Worm (Caenorhabditis elegans) whole organism, late embryonic: Measurements from ENCODE around the gene C07A9.13.

ENCODE experiments used
- C08G9.2 ChIP-seq: sonication (generic microtip); optimal IDR thresholded peaks from 2 replicates; lab custom pipeline; 2016; ENCODE audit warnings: mild to moderate bottlenecking, missing genetic modification characterization, moderate library complexity, missing compliant biosample characterization
- C38D4.7 ChIP-seq: fragments of 200-800 bp; sonication (Bioruptor generic); optimal IDR thresholded peaks from 2 replicates; lab custom pipeline; 2018; ENCODE audit warnings: mild to moderate bottlenecking, missing genetic modification characterization, moderate library complexity, missing compliant biosample characterization
- F13H6.1 ChIP-seq: sonication (generic microtip); optimal IDR thresholded peaks from 2 replicates; lab custom pipeline; 2016; ENCODE audit warnings: missing genetic modification characterization, missing compliant biosample characterization
- K09A11.1 ChIP-seq: sonication (generic microtip); optimal IDR thresholded peaks from 2 replicates; lab custom pipeline; 2017; ENCODE audit warnings: antibody characterized with exemption, mild to moderate bottlenecking, missing genetic modification characterization, missing compliant biosample characterization; ENCODE audit not compliant: insufficient read depth
- T23F11.4 ChIP-seq: fragments of 200-800 bp; sonication (Bioruptor generic); optimal IDR thresholded peaks from 2 replicates; lab custom pipeline; 2018; ENCODE audit warnings: mild to moderate bottlenecking, missing genetic modification characterization, missing compliant biosample characterization
- ahr-1 ChIP-seq: sonication (generic microtip); optimal IDR thresholded peaks from 2 replicates; lab custom pipeline; 2016; ENCODE audit warnings: missing genetic modification characterization, missing compliant biosample characterization
- ama-1 ChIP-seq: fragments of 150-350 bp; optimal IDR thresholded peaks from 2 replicates; lab custom pipeline; 2014
- ceh-14 ChIP-seq: sonication (generic microtip); optimal IDR thresholded peaks from 2 replicates; lab custom pipeline; 2016; ENCODE audit warnings: missing genotype, missing genetic modification characterization, missing compliant biosample characterization
- ceh-18 ChIP-seq: sonication (generic microtip); optimal IDR thresholded peaks from 2 replicates; lab custom pipeline; 2016; ENCODE audit warnings: missing genetic modification characterization, missing compliant biosample characterization
- ceh-19 ChIP-seq: fragments of 200-800 bp; sonication (Bioruptor generic); optimal IDR thresholded peaks from 2 replicates; lab custom pipeline; 2018; ENCODE audit warnings: mild to moderate bottlenecking, missing genetic modification characterization, missing compliant biosample characterization
- ceh-2 ChIP-seq: sonication (generic microtip); optimal IDR thresholded peaks from 2 replicates; lab custom pipeline; 2016; ENCODE audit warnings: missing genotype, missing genetic modification characterization, missing compliant biosample characterization
- ceh-30 ChIP-seq: fragments of 150-350 bp; optimal IDR thresholded peaks from 2 replicates; lab custom pipeline; 2014; ENCODE audit warnings: missing biosample characterization, missing genetic modification characterization
- ceh-31 ChIP-seq: sonication (generic microtip); optimal IDR thresholded peaks from 2 replicates; lab custom pipeline; 2016; ENCODE audit warnings: missing genetic modification characterization, missing compliant biosample characterization
- ceh-34 ChIP-seq: sonication (generic microtip); optimal IDR thresholded peaks from 2 replicates; lab custom pipeline; 2016; ENCODE audit warnings: mild to moderate bottlenecking, missing genetic modification characterization, missing compliant biosample characterization
- ceh-45 ChIP-seq: fragments of 200-800 bp; sonication (Bioruptor generic); IDR thresholded peaks from 2 replicates; pipeline ENCODE4 v1.3.6; 2022; ENCODE audit warnings: missing genetic modification reagents, missing genetic modification characterization, missing compliant biosample characterization
- ceh-6 ChIP-seq: fragments of 200-800 bp; sonication (Bioruptor generic); optimal IDR thresholded peaks from 2 replicates; lab custom pipeline; 2018; ENCODE audit warnings: mild to moderate bottlenecking, missing genetic modification characterization, missing compliant biosample characterization
- ceh-9 ChIP-seq: sonication (generic microtip); optimal IDR thresholded peaks from 2 replicates; lab custom pipeline; 2016; ENCODE audit warnings: mild to moderate bottlenecking, missing genetic modification characterization, inconsistent platforms, missing compliant biosample characterization
- dve-1 ChIP-seq: sonication (generic microtip); optimal IDR thresholded peaks from 2 replicates; lab custom pipeline; 2017; ENCODE audit warnings: antibody characterized with exemption, mild to moderate bottlenecking, missing genetic modification characterization, missing compliant biosample characterization
- elt-2 ChIP-seq: sonication (generic microtip); optimal IDR thresholded peaks from 2 replicates; lab custom pipeline; 2016; ENCODE audit warnings: missing genetic modification reagents, missing genetic modification characterization, missing compliant biosample characterization
- elt-4 ChIP-seq: sonication (generic microtip); optimal IDR thresholded peaks from 2 replicates; lab custom pipeline; 2016; ENCODE audit warnings: missing genetic modification characterization, missing compliant biosample characterization
- ets-4 ChIP-seq: sonication (generic microtip); optimal IDR thresholded peaks from 2 replicates; lab custom pipeline; 2016; ENCODE audit warnings: missing genetic modification characterization, missing compliant biosample characterization
- eyg-1 ChIP-seq: sonication (generic microtip); optimal IDR thresholded peaks from 2 replicates; lab custom pipeline; 2016; ENCODE audit warnings: missing genotype, missing genetic modification characterization, missing compliant biosample characterization
- fax-1 ChIP-seq: sonication (generic microtip); optimal IDR thresholded peaks from 2 replicates; lab custom pipeline; 2016; ENCODE audit warnings: missing genotype, missing genetic modification characterization, missing compliant biosample characterization
- fkh-6 ChIP-seq: sonication (generic microtip); optimal IDR thresholded peaks from 2 replicates; lab custom pipeline; 2016; ENCODE audit warnings: missing genetic modification characterization, missing compliant biosample characterization
- gmeb-2 ChIP-seq: sonication (generic microtip); optimal IDR thresholded peaks from 2 replicates; lab custom pipeline; 2016; ENCODE audit warnings: missing genetic modification characterization, inconsistent platforms, missing compliant biosample characterization
- hlh-13 ChIP-seq: fragments of 200-800 bp; sonication (Bioruptor generic); optimal IDR thresholded peaks from 2 replicates; lab custom pipeline; 2018; ENCODE audit warnings: mild to moderate bottlenecking, missing genetic modification characterization, missing compliant biosample characterization
- hlh-15 ChIP-seq: sonication (generic microtip); optimal IDR thresholded peaks from 2 replicates; lab custom pipeline; 2016; ENCODE audit warnings: missing genetic modification characterization, missing compliant biosample characterization
- hlh-30 ChIP-seq: sonication (generic microtip); optimal IDR thresholded peaks from 2 replicates; lab custom pipeline; 2017; ENCODE audit warnings: antibody characterized with exemption, missing genetic modification characterization, missing compliant biosample characterization; ENCODE audit not compliant: insufficient read depth
- hlh-8 ChIP-seq: sonication (generic microtip); optimal IDR thresholded peaks from 2 replicates; lab custom pipeline; 2016; ENCODE audit warnings: missing genotype, missing genetic modification characterization, missing compliant biosample characterization
- lim-6 ChIP-seq: sonication (generic microtip); optimal IDR thresholded peaks from 2 replicates; lab custom pipeline; 2016; ENCODE audit warnings: missing genetic modification characterization, missing compliant biosample characterization
- lin-11 ChIP-seq: fragments of 200-800 bp; sonication (Bioruptor generic); optimal IDR thresholded peaks from 2 replicates; lab custom pipeline; 2018; ENCODE audit warnings: mild to moderate bottlenecking, missing genetic modification characterization, missing compliant biosample characterization
- madf-2 ChIP-seq: sonication (generic microtip); optimal IDR thresholded peaks from 2 replicates; lab custom pipeline; 2017; ENCODE audit warnings: missing genetic modification characterization, missing compliant biosample characterization
- nfya-1 ChIP-seq: sonication (generic microtip); optimal IDR thresholded peaks from 2 replicates; lab custom pipeline; 2017; ENCODE audit warnings: missing genetic modification characterization, mild to moderate bottlenecking, missing compliant biosample characterization, antibody characterized with exemption, moderate library complexity
- nhr-232 ChIP-seq: sonication (generic microtip); optimal IDR thresholded peaks from 2 replicates; lab custom pipeline; 2016; ENCODE audit warnings: missing genetic modification characterization, missing compliant biosample characterization
- npax-4 ChIP-seq: sonication (generic microtip); optimal IDR thresholded peaks from 2 replicates; lab custom pipeline; 2016; ENCODE audit warnings: missing genetic modification characterization, missing compliant biosample characterization
- odd-2 ChIP-seq: sonication (generic microtip); optimal IDR thresholded peaks from 2 replicates; lab custom pipeline; 2017; ENCODE audit warnings: antibody characterized with exemption, mild to moderate bottlenecking, missing genetic modification characterization, missing compliant biosample characterization
- pag-3 ChIP-seq: sonication (generic microtip); optimal IDR thresholded peaks from 2 replicates; lab custom pipeline; 2016; ENCODE audit warnings: missing compliant biosample characterization, missing genetic modification characterization, borderline replicate concordance
- pax-1 ChIP-seq: fragments of 150-350 bp; optimal IDR thresholded peaks from 2 replicates; lab custom pipeline; 2014; ENCODE audit warnings: missing biosample characterization, missing genetic modification characterization
- pqm-1 ChIP-seq: sonication (generic microtip); optimal IDR thresholded peaks from 2 replicates; lab custom pipeline; 2016; ENCODE audit warnings: missing genetic modification characterization, missing compliant biosample characterization
- pros-1 ChIP-seq: fragments of 150-350 bp; optimal IDR thresholded peaks from 2 replicates; lab custom pipeline; 2014; ENCODE audit warnings: missing biosample characterization, missing genetic modification reagents, missing genetic modification characterization
- ref-2 ChIP-seq: sonication (generic microtip); optimal IDR thresholded peaks from 2 replicates; lab custom pipeline; 2016; ENCODE audit warnings: missing genetic modification characterization, missing compliant biosample characterization
- sdc-2 ChIP-seq: sonication (generic microtip); optimal IDR thresholded peaks from 2 replicates; lab custom pipeline; 2016; ENCODE audit warnings: missing genotype, missing genetic modification characterization, missing compliant biosample characterization
- syd-9 ChIP-seq: sonication (generic microtip); optimal IDR thresholded peaks from 2 replicates; lab custom pipeline; 2016; ENCODE audit warnings: mild to moderate bottlenecking, missing genetic modification characterization, moderate library complexity, missing compliant biosample characterization
- tbx-7 ChIP-seq: sonication (generic microtip); optimal IDR thresholded peaks from 2 replicates; lab custom pipeline; 2016; ENCODE audit warnings: missing genotype, missing genetic modification characterization, missing compliant biosample characterization
- unc-3 ChIP-seq, 2 experiments: fragments of 200-800 bp in 1 of 2; sonication (Bioruptor generic) in 1 of 2; sonication (generic microtip) in 1 of 2; conservative IDR thresholded peaks in 1 of 2; optimal IDR thresholded peaks in 1 of 2; 2 replicates each; pipeline versions ENCODE4 v1.3.6 to Lab custom; 2016 to 2022; ENCODE audit warnings: missing compliant biosample characterization in 2 of 2, missing genetic modification characterization in 2 of 2, missing genetic modification reagents in 1 of 2
- unc-42 ChIP-seq: sonication (generic microtip); optimal IDR thresholded peaks from 2 replicates; lab custom pipeline; 2016; ENCODE audit warnings: missing genotype, missing genetic modification characterization, missing compliant biosample characterization
- unc-55 ChIP-seq: sonication (generic microtip); optimal IDR thresholded peaks from 2 replicates; lab custom pipeline; 2017; ENCODE audit warnings: missing biosample characterization, missing genetic modification reagents, missing genetic modification characterization
- zip-5 ChIP-seq: sonication (generic microtip); optimal IDR thresholded peaks from 2 replicates; lab custom pipeline; 2016; ENCODE audit warnings: missing genetic modification characterization, missing compliant biosample characterization

Gene C07A9.13

DNA sequence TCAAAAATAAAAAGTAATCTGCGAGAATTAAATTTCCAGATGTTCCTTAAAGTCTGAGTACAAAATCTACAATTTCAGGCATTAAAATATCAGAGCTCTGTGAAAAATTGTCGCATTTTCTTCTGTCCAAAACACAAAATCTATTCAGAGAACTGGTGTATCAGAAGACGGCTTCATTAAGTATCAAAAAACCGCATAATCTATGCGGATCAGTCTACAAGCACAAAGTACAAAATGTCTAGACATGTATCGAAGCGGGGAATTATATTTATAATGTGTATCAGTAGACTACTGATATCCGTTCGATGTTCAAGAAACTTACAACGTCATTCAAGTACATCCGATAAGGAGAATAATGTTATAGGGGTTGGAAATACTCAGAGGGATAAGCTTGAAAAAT lies 11.6 kb downstream of the C07A9.13 start:
- no peak for TF ChIP-seq unc-55
- TF ChIP-seq lin-11 (tag; lab: Kevin White, UChicago): no peak
- no peak for TF ChIP-seq ahr-1 (tag; lab: Kevin White, UChicago)
- TF ChIP-seq syd-9 (tag; lab: Kevin White, UChicago): no peak
- no peak for TF ChIP-seq eyg-1
- TF ChIP-seq hlh-15 (tag; lab: Kevin White, UChicago): no peak
- TF ChIP-seq ceh-30 (tag; lab: Kevin White, UChicago): no peak
- no peak for TF ChIP-seq ets-4 (tag; lab: Kevin White, UChicago)
- no peak for TF ChIP-seq sdc-2 (tag; lab: Kevin White, UChicago)
- TF ChIP-seq, all 69 proteins: peak for 0

DNA sequence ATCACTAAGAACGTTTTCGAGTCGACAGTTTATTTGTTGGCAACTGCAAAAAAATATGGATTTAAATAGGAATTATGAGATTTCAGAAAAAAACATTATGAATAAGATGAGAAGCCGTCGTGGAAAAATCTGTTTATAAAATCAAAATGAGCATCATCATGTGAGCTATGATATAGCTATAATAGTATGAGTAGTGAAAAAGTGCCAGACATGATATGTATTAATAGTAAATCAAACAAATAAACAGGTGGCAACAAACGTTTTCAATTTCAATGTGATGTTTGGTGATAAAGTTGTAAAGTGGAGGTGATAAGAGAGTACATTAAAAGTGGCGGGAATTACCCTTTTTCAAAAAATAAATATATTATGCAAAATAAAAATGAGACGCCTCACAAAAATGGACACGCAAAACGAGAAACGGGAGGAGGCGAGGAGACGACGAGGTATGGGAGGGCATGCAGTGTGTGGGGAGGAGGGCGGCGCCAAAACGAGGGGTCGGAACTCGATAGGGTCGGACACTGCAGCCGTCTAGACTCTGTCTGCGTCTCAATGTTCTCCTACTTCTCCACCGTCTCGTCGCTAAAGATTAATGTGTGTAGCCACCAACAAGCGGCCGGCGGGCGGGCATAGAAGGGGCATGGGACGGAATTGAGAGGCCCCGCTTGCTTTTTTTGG lies 13.4 kb downstream of the C07A9.13 start, which contains the start of gene C07A9.9:
C07A9.9 (minus strand) TSS at position 51 of the 675 bp plus-strand sequence.
- TF ChIP-seq ref-2 (peak; percentile 70), ceh-2 (tag; lab: Kevin White, UChicago) (peak; percentile 15), lim-6 (tag; lab: Kevin White, UChicago) (no peak), unc-55 (peak; percentile 7), eyg-1 (peak; percentile 37), nfya-1 (tag; lab: Kevin White, UChicago) (peak; percentile 69), fax-1 (tag; lab: Kevin White, UChicago) (no peak), tbx-7 (tag; lab: Kevin White, UChicago) (no peak), ceh-31 (tag; lab: Kevin White, UChicago) (peak; percentile 67), ets-4 (tag; lab: Kevin White, UChicago) (peak; percentile 38), odd-2 (no peak), dve-1 (tag; lab: Kevin White, UChicago) (peak; percentile 53), gmeb-2 (tag; lab: Kevin White, UChicago) (no peak), C38D4.7 (GFP tag; lab: Kevin White, UChicago) (no peak), syd-9 (tag; lab: Kevin White, UChicago) (no peak), zip-5 (tag; lab: Kevin White, UChicago) (no peak), ama-1 (lab: Kevin White, UChicago) (no peak), unc-42 (tag; lab: Kevin White, UChicago) (peak; percentile 52), C08G9.2 (tag; lab: Kevin White, UChicago) (peak; percentile 17), pqm-1 (tag; lab: Kevin White, UChicago) (peak; percentile 83), hlh-13 (GFP tag; lab: Kevin White, UChicago) (no peak), ceh-9 (tag; lab: Kevin White, UChicago) (no peak), pros-1 (tag; lab: Kevin White, UChicago) (peak; percentile 68), F13H6.1 (tag; lab: Kevin White, UChicago) (peak; percentile 43), T23F11.4 (peak; percentile 25), madf-2 (tag; lab: Kevin White, UChicago) (no peak), K09A11.1 (no peak), npax-4 (tag; lab: Kevin White, UChicago) (no peak), pax-1 (tag; lab: Kevin White, UChicago) (no peak), hlh-8 (peak; percentile 18), unc-3 (GFP tag; conservative IDR thresholded peaks at IDR 0.05; lab: Robert Waterston, UW) (0 out of 2 replicates have a peak, but pooled peaks have one; percentile 4), unc-3 (tag; optimal IDR thresholded peaks at IDR 0.05; lab: Kevin White, UChicago) (no peak), ceh-34 (peak; percentile 80), elt-4 (no peak), pag-3 (tag; lab: Kevin White, UChicago) (peak; percentile 1), nhr-232 (peak; percentile 24), ceh-6 (peak; percentile 52), ceh-30 (tag; lab: Kevin White, UChicago) (no peak), ceh-45 (GFP tag; lab: Robert Waterston, UW) (no peak), ceh-14 (tag; lab: Kevin White, UChicago) (peak; percentile 46), ceh-19 (GFP tag; lab: Kevin White, UChicago) (peak; percentile 28), hlh-30 (tag; lab: Kevin White, UChicago) (no peak), elt-2 (tag; lab: Kevin White, UChicago) (peak; percentile 38), fkh-6 (tag; lab: Kevin White, UChicago) (peak; percentile 46), ceh-18 (tag; lab: Kevin White, UChicago) (peak; percentile 76), sdc-2 (tag; lab: Kevin White, UChicago) (peak; percentile 12)
